Worm (Caenorhabditis elegans) whole organism, L3 larva: Measurements from ENCODE around the gene ZC21.6.

Source experiments
- aly-2 ChIP-seq: fragments of 150-350 bp; optimal IDR thresholded peaks from 2 replicates; lab custom pipeline; 2014; ENCODE audit warnings: missing biosample characterization, missing genetic modification characterization
- ceh-16 ChIP-seq: sonication (generic microtip); optimal IDR thresholded peaks from 2 replicates; lab custom pipeline; 2017; ENCODE audit warnings: missing biosample characterization, missing genetic modification characterization
- daf-12 ChIP-seq: fragments of 150-350 bp; optimal IDR thresholded peaks from 2 replicates; lab custom pipeline; 2014; ENCODE audit warnings: missing biosample characterization, missing genetic modification reagents, missing genetic modification characterization
- elt-1 ChIP-seq: fragments of 150-350 bp; optimal IDR thresholded peaks from 2 replicates; lab custom pipeline; 2014; ENCODE audit warnings: missing biosample characterization, missing genetic modification characterization
- lin-39 ChIP-seq: fragments of 150-350 bp; optimal IDR thresholded peaks from 2 replicates; lab custom pipeline; 2018; ENCODE audit warnings: missing biosample characterization, missing genetic modification reagents, missing genetic modification characterization
- nhr-237 ChIP-seq: fragments of 150-350 bp; optimal IDR thresholded peaks from 2 replicates; lab custom pipeline; 2014; ENCODE audit warnings: missing biosample characterization, missing genetic modification characterization
- nhr-67 ChIP-seq: fragments of 150-350 bp; optimal IDR thresholded peaks from 2 replicates; lab custom pipeline; 2014; ENCODE audit warnings: missing biosample characterization, missing genetic modification characterization
- nhr-77 ChIP-seq: fragments of 150-350 bp; optimal IDR thresholded peaks from 2 replicates; lab custom pipeline; 2014; ENCODE audit warnings: missing biosample characterization, missing genetic modification characterization
- pqm-1 ChIP-seq: fragments of 150-350 bp; optimal IDR thresholded peaks from 2 replicates; lab custom pipeline; 2017; ENCODE audit warnings: missing biosample characterization, missing genetic modification characterization, inconsistent platforms
- skn-1 ChIP-seq: fragments of 150-350 bp; optimal IDR thresholded peaks from 2 replicates; lab custom pipeline; 2014; ENCODE audit warnings: missing biosample characterization, missing genetic modification characterization
- snpc-4 ChIP-seq: fragments of 150-350 bp; optimal IDR thresholded peaks from 2 replicates; lab custom pipeline; 2014; ENCODE audit warnings: missing biosample characterization, missing genetic modification characterization
- unc-39 ChIP-seq: sonication (generic microtip); optimal IDR thresholded peaks from 4 replicates; lab custom pipeline; 2017; ENCODE audit warnings: missing biosample characterization, missing genetic modification characterization
- unc-62 ChIP-seq: fragments of 150-350 bp; sonication (generic microtip); optimal IDR thresholded peaks from 4 replicates; lab custom pipeline; 2014; ENCODE audit warnings: missing biosample characterization, missing genetic modification reagents, missing genetic modification characterization
- ztf-11 ChIP-seq: fragments of 150-350 bp; optimal IDR thresholded peaks from 2 replicates; lab custom pipeline; 2014; ENCODE audit warnings: missing biosample characterization, missing genetic modification characterization

DNA sequence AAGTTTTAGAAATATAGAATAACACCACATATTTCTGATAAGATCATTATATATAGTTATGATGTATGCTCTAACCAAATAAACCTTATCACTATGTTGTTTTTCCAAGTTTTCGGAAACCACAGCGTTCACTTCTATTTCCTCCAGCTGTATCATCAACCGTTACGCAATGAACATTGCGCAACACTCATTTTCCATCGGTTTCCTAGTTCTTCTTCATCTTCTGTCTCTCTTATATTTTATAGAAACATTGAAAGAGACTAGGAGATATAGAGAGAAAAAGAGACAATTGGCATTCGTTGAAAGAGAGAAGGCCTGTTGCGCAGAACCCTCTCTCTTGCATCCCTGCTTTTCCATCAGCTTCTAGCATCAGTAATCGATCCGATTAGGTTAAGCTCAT, 28.9 kb upstream of the ZC21.6 start:
- no peak for TF ChIP-seq nhr-237 (tag; lab: Kevin White, UChicago)
- TF ChIP-seq unc-62 = no peak
- TF ChIP-seq aly-2 (tag; lab: Kevin White, UChicago) = no peak
- no peak for TF ChIP-seq daf-12
- no peak for TF ChIP-seq ztf-11
- no peak for TF ChIP-seq skn-1 (tag; lab: Kevin White, UChicago)
- TF ChIP-seq nhr-67 (tag; lab: Kevin White, UChicago) = no peak
- TF ChIP-seq snpc-4 (tag; lab: Kevin White, UChicago) = no peak
- TF ChIP-seq unc-39 (tag; lab: Kevin White, UChicago) = no peak
- no peak for TF ChIP-seq nhr-77 (tag; lab: Kevin White, UChicago)
- TF ChIP-seq elt-1 (tag; lab: Kevin White, UChicago) = no peak
- no peak for TF ChIP-seq pqm-1 (tag; lab: Kevin White, UChicago)
- TF ChIP-seq ceh-16 = no peak
- no peak for TF ChIP-seq lin-39 (tag; lab: Kevin White, UChicago)
